Fruit fly (Drosophila melanogaster) whole organism, embryonic: ENCODE results near the gene Idh3g.

ENCODE experiments used
- B-H1 ChIP-seq: fragments of 200-800 bp; sonication (Bioruptor generic); IDR thresholded peaks from 3 replicates; pipeline ENCODE4 v1.3.6; 2022; ENCODE audit warnings: missing biosample characterization, missing genetic modification characterization
- BtbVII ChIP-seq: fragments of 200-800 bp; sonication (Bioruptor generic); optimal IDR thresholded peaks from 3 replicates; lab custom pipeline; 2017; ENCODE audit warnings: missing biosample characterization, mild to moderate bottlenecking, missing genetic modification characterization
- CG10366 ChIP-seq: fragments of 200-800 bp; sonication (Bioruptor generic); IDR thresholded peaks from 2 replicates; pipeline ENCODE4 v1.3.6; 2022; ENCODE audit warnings: missing biosample characterization, missing genetic modification characterization
- CG11723 ChIP-seq: fragments of 200-800 bp; sonication (Bioruptor generic); optimal IDR thresholded peaks from 2 replicates; lab custom pipeline; 2017; ENCODE audit warnings: missing biosample characterization, mild to moderate bottlenecking, missing genetic modification characterization
- CG12219 ChIP-seq: fragments of 200-800 bp; sonication (Bioruptor generic); optimal IDR thresholded peaks from 3 replicates; lab custom pipeline; 2018; ENCODE audit warnings: missing biosample characterization, mild to moderate bottlenecking, missing genetic modification characterization
- CG13123 ChIP-seq: fragments of 200-800 bp; sonication (Bioruptor generic); optimal IDR thresholded peaks from 2 replicates; lab custom pipeline; 2016; ENCODE audit warnings: missing biosample characterization, missing genetic modification characterization
- CG14860 ChIP-seq: fragments of 200-800 bp; sonication (Bioruptor generic); IDR thresholded peaks from 3 replicates; pipeline ENCODE4 v1.3.6; 2022; ENCODE audit warnings: missing biosample characterization, missing genetic modification characterization; ENCODE audit not compliant: partially characterized antibody
- CG15269 ChIP-seq: fragments of 200-800 bp; sonication (Bioruptor generic); optimal IDR thresholded peaks from 2 replicates; lab custom pipeline; 2018; ENCODE audit warnings: missing biosample characterization, mild to moderate bottlenecking, missing genetic modification characterization, moderate library complexity
- CG16779 ChIP-seq: fragments of 200-800 bp; sonication (Bioruptor generic); IDR thresholded peaks from 2 replicates; pipeline ENCODE4 v1.3.6; 2022; ENCODE audit warnings: missing biosample characterization, missing genetic modification characterization
- CG16813 ChIP-seq: fragments of 200-800 bp; sonication (Bioruptor generic); IDR thresholded peaks from 3 replicates; pipeline ENCODE4 v1.3.6; 2022; ENCODE audit warnings: missing biosample characterization, missing genetic modification characterization; ENCODE audit not compliant: partially characterized antibody
- CG2129 ChIP-seq: fragments of 200-800 bp; sonication (Bioruptor generic); IDR thresholded peaks from 2 replicates; pipeline ENCODE4 v1.3.6; 2022; ENCODE audit warnings: missing biosample characterization, missing genetic modification characterization; ENCODE audit not compliant: partially characterized antibody
- CG42726 ChIP-seq: fragments of 200-800 bp; sonication (Bioruptor generic); IDR thresholded peaks from 2 replicates; pipeline ENCODE4 v1.3.6; 2022; ENCODE audit warnings: missing biosample characterization, missing genetic modification characterization; ENCODE audit not compliant: partially characterized antibody
- CG4707 ChIP-seq: fragments of 200-800 bp; sonication (Bioruptor generic); optimal IDR thresholded peaks from 2 replicates; lab custom pipeline; 2018; ENCODE audit warnings: missing biosample characterization, mild to moderate bottlenecking, missing genetic modification characterization, moderate library complexity
- CG4730 ChIP-seq: fragments of 200-800 bp; sonication (Bioruptor generic); IDR thresholded peaks from 2 replicates; pipeline ENCODE4 v1.3.6; 2022; ENCODE audit warnings: missing biosample characterization, missing genetic modification characterization
- CG5245 ChIP-seq: fragments of 200-800 bp; sonication (Bioruptor generic); optimal IDR thresholded peaks from 3 replicates; lab custom pipeline; 2016; ENCODE audit warnings: missing biosample characterization, missing genetic modification characterization
- CG6765 ChIP-seq: fragments of 200-800 bp; sonication (Bioruptor generic); optimal IDR thresholded peaks from 3 replicates; lab custom pipeline; 2017; ENCODE audit warnings: missing biosample characterization, mild to moderate bottlenecking, missing genetic modification characterization
- CG7745 ChIP-seq: fragments of 200-800 bp; sonication (Bioruptor generic); optimal IDR thresholded peaks from 2 replicates; lab custom pipeline; 2018; ENCODE audit warnings: missing biosample characterization, mild to moderate bottlenecking, missing genetic modification characterization, moderate library complexity
- Fer2 ChIP-seq: fragments of 200-800 bp; sonication (Bioruptor generic); optimal IDR thresholded peaks from 2 replicates; lab custom pipeline; 2018; ENCODE audit warnings: missing biosample characterization, mild to moderate bottlenecking, missing genetic modification characterization, moderate library complexity
- HLH4C ChIP-seq: fragments of 200-800 bp; sonication (Bioruptor generic); IDR thresholded peaks from 3 replicates; pipeline ENCODE4 v1.3.6; 2022; ENCODE audit warnings: missing biosample characterization, missing genetic modification characterization; ENCODE audit not compliant: partially characterized antibody
- Hey ChIP-seq: fragments of 200-800 bp; sonication (Bioruptor generic); optimal IDR thresholded peaks from 3 replicates; lab custom pipeline; 2018; ENCODE audit warnings: missing biosample characterization, mild to moderate bottlenecking, missing genetic modification characterization
- Hmx ChIP-seq: fragments of 200-800 bp; sonication (Bioruptor generic); optimal IDR thresholded peaks from 2 replicates; lab custom pipeline; 2016; ENCODE audit warnings: missing biosample characterization, missing genetic modification characterization
- Jarid2 ChIP-seq: fragments of 200-800 bp; sonication (Bioruptor generic); optimal IDR thresholded peaks from 3 replicates; lab custom pipeline; 2017; ENCODE audit warnings: mild to moderate bottlenecking, missing biosample characterization, missing genetic modification reagents, missing genetic modification characterization
- MBD-R2 ChIP-seq: fragments of 200-800 bp; sonication (Bioruptor generic); IDR thresholded peaks from 2 replicates; pipeline ENCODE4 v1.3.6; 2022; ENCODE audit warnings: missing biosample characterization, missing genetic modification characterization
- MESR4 ChIP-seq: fragments of 200-800 bp; sonication (Bioruptor generic); optimal IDR thresholded peaks from 2 replicates; lab custom pipeline; 2018; ENCODE audit warnings: missing biosample characterization, mild to moderate bottlenecking, missing genetic modification characterization, moderate library complexity
- Meics ChIP-seq: fragments of 200-800 bp; sonication (Bioruptor generic); optimal IDR thresholded peaks from 2 replicates; lab custom pipeline; 2017; ENCODE audit warnings: missing biosample characterization, mild to moderate bottlenecking, missing genetic modification characterization
- Neu2 ChIP-seq: fragments of 200-800 bp; sonication (Bioruptor generic); optimal IDR thresholded peaks from 3 replicates; lab custom pipeline; 2016; ENCODE audit warnings: missing biosample characterization, missing genetic modification characterization, borderline replicate concordance
- Rx ChIP-seq: fragments of 200-800 bp; sonication (Bioruptor generic); IDR thresholded peaks from 2 replicates; pipeline ENCODE4 v1.3.6; 2022; ENCODE audit warnings: missing biosample characterization, missing genetic modification characterization
- bigmax ChIP-seq: fragments of 200-800 bp; sonication (Bioruptor generic); optimal IDR thresholded peaks from 2 replicates; lab custom pipeline; 2018; ENCODE audit warnings: missing biosample characterization, mild to moderate bottlenecking, missing genetic modification characterization
- bsh ChIP-seq, 2 experiments: fragments of 200-800 bp; sonication (Bioruptor generic); optimal IDR thresholded peaks; 2 replicates each; lab custom pipeline; 2017 to 2018; ENCODE audit warnings: mild to moderate bottlenecking in 2 of 2, missing biosample characterization in 2 of 2, missing genetic modification characterization in 2 of 2, moderate library complexity in 1 of 2
- chm ChIP-seq: fragments of 200-800 bp; sonication (Bioruptor generic); IDR thresholded peaks from 2 replicates; pipeline ENCODE4 v1.3.6; 2022; ENCODE audit warnings: missing biosample characterization, missing genetic modification characterization
- dimm ChIP-seq: fragments of 200-800 bp; sonication (Bioruptor generic); IDR thresholded peaks from 2 replicates; pipeline ENCODE4 v1.3.6; 2022; ENCODE audit warnings: missing biosample characterization, missing genetic modification characterization
- emc ChIP-seq: fragments of 200-800 bp; sonication (Bioruptor generic); optimal IDR thresholded peaks from 2 replicates; lab custom pipeline; 2016; ENCODE audit warnings: missing biosample characterization, missing genetic modification characterization
- esg ChIP-seq: fragments of 200-800 bp; sonication (Bioruptor generic); conservative IDR thresholded peaks from 2 replicates; pipeline ENCODE4 v1.3.6; 2022; ENCODE audit warnings: missing biosample characterization, missing genetic modification characterization
- eve ChIP-seq, 2 experiments: fragments of >200 bp; optimal IDR thresholded peaks; 2 replicates each; lab custom pipeline; 2017; ENCODE audit warnings: missing biosample characterization in 2 of 2, missing genetic modification characterization in 2 of 2
- hkb ChIP-seq, 2 experiments: fragments of 200-800 bp in 1 of 2; fragments of >200 bp in 1 of 2; sonication (Bioruptor generic) in 1 of 2; IDR thresholded peaks in 1 of 2; optimal IDR thresholded peaks in 1 of 2; 2 replicates each; pipeline versions ENCODE4 v1.3.6 to Lab custom; 2017 to 2022; ENCODE audit warnings: missing biosample characterization in 1 of 2, missing genetic modification characterization in 1 of 2
- jigr1 ChIP-seq: fragments of 200-800 bp; sonication (Bioruptor generic); IDR thresholded peaks from 3 replicates; pipeline ENCODE4 v1.3.6; 2022; ENCODE audit warnings: missing biosample characterization, missing genetic modification characterization
- nau ChIP-seq: fragments of 200-800 bp; sonication (Bioruptor generic); optimal IDR thresholded peaks from 3 replicates; lab custom pipeline; 2017; ENCODE audit warnings: missing biosample characterization, mild to moderate bottlenecking, missing genetic modification characterization, missing genetic modification reagents
- otp ChIP-seq: fragments of 200-800 bp; sonication (Bioruptor generic); IDR thresholded peaks from 3 replicates; pipeline ENCODE4, ENCODE4 v1.3.6; 2022; ENCODE audit warnings: missing biosample characterization, missing genetic modification characterization
- psq ChIP-seq: fragments of 200-800 bp; sonication (Bioruptor generic); optimal IDR thresholded peaks from 2 replicates; lab custom pipeline; 2017; ENCODE audit warnings: missing biosample characterization, missing genetic modification characterization
- pum ChIP-seq: fragments of 200-800 bp; sonication (Bioruptor generic); optimal IDR thresholded peaks from 2 replicates; lab custom pipeline; 2016; ENCODE audit warnings: missing biosample characterization, missing genetic modification characterization
- sd ChIP-seq: fragments of 200-800 bp; sonication (Bioruptor generic); optimal IDR thresholded peaks from 3 replicates; lab custom pipeline; 2018; ENCODE audit warnings: missing biosample characterization, mild to moderate bottlenecking, missing genetic modification characterization, moderate library complexity
- slou ChIP-seq: fragments of 200-800 bp; sonication (Bioruptor generic); optimal IDR thresholded peaks from 3 replicates; lab custom pipeline; 2016; ENCODE audit warnings: missing biosample characterization, missing genetic modification characterization
- so ChIP-seq: fragments of 200-800 bp; sonication (Bioruptor generic); IDR thresholded peaks from 3 replicates; pipeline ENCODE4 v1.3.6; 2022; ENCODE audit warnings: missing biosample characterization, missing genetic modification characterization
- tap ChIP-seq: fragments of 200-800 bp; optimal IDR thresholded peaks from 3 replicates; lab custom pipeline; 2019; ENCODE audit warnings: missing biosample characterization, mild to moderate bottlenecking, missing genetic modification characterization, moderate library complexity
- tgo ChIP-seq: fragments of 200-800 bp; sonication (Bioruptor generic); IDR thresholded peaks from 3 replicates; pipeline ENCODE4 v1.3.6; 2022; ENCODE audit warnings: missing biosample characterization, missing genetic modification characterization
- unpg ChIP-seq: fragments of 200-800 bp; sonication (Bioruptor generic); optimal IDR thresholded peaks from 3 replicates; lab custom pipeline; 2018; ENCODE audit warnings: missing biosample characterization, mild to moderate bottlenecking, missing genetic modification characterization, moderate library complexity
- zen2 ChIP-seq: fragments of 200-800 bp; sonication (Bioruptor generic); IDR thresholded peaks from 3 replicates; pipeline ENCODE4 v1.3.6; 2022; ENCODE audit warnings: missing biosample characterization, missing genetic modification characterization; ENCODE audit not compliant: partially characterized antibody
- zfh2 ChIP-seq: fragments of 200-800 bp; sonication (Bioruptor generic); optimal IDR thresholded peaks from 2 replicates; lab custom pipeline; 2016; ENCODE audit warnings: missing biosample characterization, missing genetic modification characterization

Gene Idh3g

DNA sequence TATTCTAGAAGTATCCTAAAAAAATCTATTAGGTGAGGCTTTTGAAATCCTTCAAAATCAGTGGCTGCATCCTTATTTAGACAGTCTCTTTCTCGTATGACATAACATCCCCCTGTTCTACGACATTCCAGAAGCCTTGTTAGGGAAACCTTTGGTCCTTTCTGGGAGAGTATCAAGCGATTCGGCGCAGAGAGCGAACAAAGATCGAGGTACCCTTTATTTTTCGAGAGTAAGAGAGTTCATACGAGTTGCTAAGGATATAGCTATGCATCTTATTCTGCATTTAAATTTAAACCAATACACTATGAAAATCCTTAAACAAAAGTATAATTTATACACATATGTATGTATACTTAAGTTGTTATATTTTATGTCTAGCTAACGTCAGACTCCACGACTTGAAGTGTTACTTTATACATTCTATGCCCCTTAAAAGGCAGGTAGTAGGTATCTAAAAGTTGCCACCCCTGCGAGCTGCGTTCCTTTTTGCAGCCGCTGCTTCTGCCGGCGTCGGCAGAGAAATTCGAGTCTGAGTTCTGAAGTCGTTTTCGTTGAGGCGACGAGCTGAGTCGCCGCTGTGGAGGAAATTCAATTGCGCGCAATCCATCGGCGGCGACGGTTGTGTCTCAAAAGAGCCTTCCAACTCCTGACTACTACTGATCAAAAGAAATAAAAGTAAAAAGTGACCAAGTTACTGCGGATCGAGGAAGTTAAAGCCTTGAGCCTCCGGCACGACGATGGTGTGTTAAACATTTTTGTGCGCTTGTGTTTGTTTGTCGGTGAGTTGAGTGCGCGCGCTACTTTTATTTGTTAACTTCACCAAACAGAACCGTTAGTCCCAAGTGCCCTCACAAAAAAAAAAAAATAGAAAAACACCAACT, 43.1 kb upstream of the Idh3g start, which contains the start of gene jigr1 (continued):
- TF ChIP-seq Hmx (no peak), CG4730 (GFP tag; lab: Robert Waterston, UW) (no peak), Hey (tag; lab: Kevin White, UChicago) (no peak), Jarid2 (GFP tag; lab: Kevin White, UChicago) (peak; percentile 34), otp (GFP tag; lab: Robert Waterston, UW) (no peak), hkb (optimal IDR thresholded peaks at IDR 0.05; lab: Kevin White, UChicago) (no peak), hkb (GFP tag; IDR thresholded peaks at IDR 0.05; lab: Robert Waterston, UW) (peak; percentile 41; the same call in 1 of the 2 replicates), CG16813 (GFP tag; lab: Robert Waterston, UW) (no peak), so (GFP tag; lab: Robert Waterston, UW) (0 out of 3 replicates have a peak, but pooled peaks have one; percentile 24), Neu2 (GFP tag; lab: Kevin White, UChicago) (peak; percentile 70), BtbVII (no peak), psq (peak; percentile 7), Meics (GFP tag; lab: Kevin White, UChicago) (no peak), CG10366 (no peak), CG5245 (GFP tag; lab: Kevin White, UChicago) (no peak), Fer2 (no peak), MBD-R2 (GFP tag; lab: Robert Waterston, UW) (no peak), CG6765 (GFP tag; lab: Kevin White, UChicago) (no peak), unpg (no peak), CG12219 (GFP tag; lab: Kevin White, UChicago) (no peak), CG13123 (GFP tag; lab: Kevin White, UChicago) (no peak), CG2129 (GFP tag; lab: Robert Waterston, UW) (no peak), tgo (no peak), slou (no peak), MESR4 (GFP tag; lab: Kevin White, UChicago) (no peak), CG14860 (GFP tag; lab: Robert Waterston, UW) (no peak), CG11723 (GFP tag; lab: Kevin White, UChicago) (no peak), jigr1 (GFP tag; lab: Robert Waterston, UW) (no peak), CG16779 (no peak), bsh (GFP tag; optimal IDR thresholded peaks at IDR 0.05; lab: Kevin White, UChicago) (peak in 1 of 2 experiments; percentile 5), pum (GFP tag; lab: Kevin White, UChicago) (no peak), esg (no peak), emc (GFP tag; lab: Kevin White, UChicago) (no peak), dimm (GFP tag; lab: Robert Waterston, UW) (no peak), CG7745 (tag; lab: Kevin White, UChicago) (no peak), zen2 (no peak), B-H1 (GFP tag; lab: Robert Waterston, UW) (no peak), CG4707 (GFP tag; lab: Kevin White, UChicago) (no peak), CG42726 (no peak), HLH4C (GFP tag; lab: Robert Waterston, UW) (no peak), sd (tag; lab: Kevin White, UChicago) (no peak), zfh2 (GFP tag; lab: Kevin White, UChicago) (no peak), eve (GFP tag; optimal IDR thresholded peaks at IDR 0.05; lab: Kevin White, UChicago) (peak in 1 of 2 experiments; percentile 41), nau (GFP tag; lab: Kevin White, UChicago) (no peak), chm (GFP tag; lab: Robert Waterston, UW) (no peak), Rx (GFP tag; lab: Robert Waterston, UW) (no peak), CG15269 (no peak), bigmax (no peak), tap (tag; lab: Kevin White, UChicago) (no peak)
